Worm (Caenorhabditis elegans): ENCODE results near the gene snf-12.

DNA sequence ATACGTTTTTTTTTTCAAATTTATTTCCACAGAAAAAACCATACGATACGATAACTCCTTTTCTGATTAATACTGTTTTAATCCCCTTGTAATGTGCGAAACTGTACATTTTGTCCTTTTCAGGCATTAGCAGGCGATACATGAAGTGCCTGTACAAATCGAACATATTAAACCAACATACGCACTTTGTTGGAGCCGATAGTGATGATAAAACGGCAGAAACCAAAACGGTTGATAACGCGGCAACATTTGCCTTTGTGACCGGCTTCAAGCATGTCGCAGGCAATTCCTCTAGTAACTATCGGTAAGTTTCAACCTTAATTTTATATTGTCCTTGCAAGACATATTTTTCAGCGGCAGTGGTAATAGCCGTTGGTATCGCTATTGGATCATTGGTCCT, 5.0 kb downstream of the snf-12 start, which contains the start of gene nep-22:
- TF ChIP-seq lsy-2 (tag; optimal IDR thresholded peaks at IDR 0.05) (no peak), zag-1 (tag; optimal IDR thresholded peaks at IDR 0.05) (no peak), mdl-1 (tag; optimal IDR thresholded peaks at IDR 0.05) (no peak), sma-3 (GFP tag; optimal IDR thresholded peaks at IDR 0.05) (no peak), nhr-10 (tag; optimal IDR thresholded peaks at IDR 0.05) (no peak), lin-13 (GFP tag; optimal IDR thresholded peaks at IDR 0.05) (no peak), elt-3 (tag; optimal IDR thresholded peaks at IDR 0.05) (no peak), nhr-25 (tag; optimal IDR thresholded peaks at IDR 0.05) (no peak), nhr-12 (tag; optimal IDR thresholded peaks at IDR 0.05) (no peak), nhr-237 (tag; optimal IDR thresholded peaks at IDR 0.05) (no peak), ceh-82 (tag; optimal IDR thresholded peaks at IDR 0.05) (no peak), ztf-11 (tag; optimal IDR thresholded peaks at IDR 0.05) (no peak), ZK546.5 (tag; optimal IDR thresholded peaks at IDR 0.05) (no peak)
